Worm (Caenorhabditis elegans) whole organism, L1 larva: ENCODE data around the gene Y104H12D.2.
A peak's percentile ranks its signal among the peaks of the same experiment; 100 is the strongest.

Source experiments
- ceh-90 ChIP-seq: sonication (generic microtip); optimal IDR thresholded peaks from 2 replicates; lab custom pipeline; 2016; ENCODE audit warnings: missing genetic modification characterization, missing compliant biosample characterization
- elt-3 ChIP-seq, 6 experiments: fragments of 150-350 bp in 1 of 6; sonication (generic microtip); optimal IDR thresholded peaks; 2 replicates each; lab custom pipeline; 2017 to 2018; ENCODE audit warnings: missing biosample characterization in 6 of 6, missing genetic modification characterization in 6 of 6, inconsistent platforms in 1 of 6
- mdl-1 ChIP-seq, 2 experiments: fragments of 150-350 bp; optimal IDR thresholded peaks; 2 replicates each; lab custom pipeline; 2014 to 2017; ENCODE audit warnings: missing biosample characterization in 2 of 2, missing genetic modification characterization in 2 of 2, inconsistent platforms in 1 of 2
- nhr-237 ChIP-seq: fragments of 150-350 bp; optimal IDR thresholded peaks from 2 replicates; lab custom pipeline; 2014; ENCODE audit warnings: missing biosample characterization, missing genetic modification characterization
- sptf-1 ChIP-seq: fragments of 150-350 bp; optimal IDR thresholded peaks from 2 replicates; lab custom pipeline; 2014; ENCODE audit warnings: missing biosample characterization, missing genetic modification characterization
- tbx-2 ChIP-seq: sonication (generic microtip); optimal IDR thresholded peaks from 2 replicates; lab custom pipeline; 2016; ENCODE audit warnings: missing genetic modification characterization, missing compliant biosample characterization
- ztf-4 ChIP-seq: fragments of 150-350 bp; optimal IDR thresholded peaks from 2 replicates; lab custom pipeline; 2014; ENCODE audit warnings: missing biosample characterization, missing genetic modification characterization

DNA sequence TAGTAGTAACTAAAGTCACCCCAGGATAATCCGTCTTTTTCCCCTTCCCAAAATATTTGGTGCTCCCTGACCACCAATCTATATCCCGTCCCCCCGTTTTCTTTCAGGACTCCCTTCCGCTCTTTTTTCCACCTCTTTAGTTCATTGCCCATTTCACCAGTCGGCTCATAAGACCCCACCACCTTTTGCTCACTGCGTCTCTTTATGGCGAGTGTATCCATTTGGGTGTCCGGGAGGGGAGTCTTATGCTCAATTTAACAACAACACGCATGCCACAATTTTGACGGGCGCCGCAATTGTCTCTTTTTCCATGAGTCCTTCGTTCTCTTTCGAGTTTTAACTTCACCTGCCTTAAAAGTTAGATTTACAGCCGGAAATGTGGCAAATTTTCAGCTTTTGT, 35.4 kb downstream of the Y104H12D.2 start:
- TF ChIP-seq sptf-1 (no peak), mdl-1 (tag; optimal IDR thresholded peaks at IDR 0.05; lab: Kevin White, UChicago) (no peak), tbx-2 (tag; lab: Kevin White, UChicago) (peak; percentile 14), nhr-237 (no peak), ztf-4 (no peak), elt-3 (tag; optimal IDR thresholded peaks at IDR 0.05; lab: Kevin White, UChicago) (no peak), ceh-90 (tag; lab: Kevin White, UChicago) (no peak)
